Fruit fly (Drosophila melanogaster) whole organism, pupa: ENCODE measurements around the gene Pph13.

Experiments
- CG10348 ChIP-seq: fragments of 200-800 bp; sonication (Bioruptor generic); IDR thresholded peaks from 2 replicates; pipeline ENCODE4 v1.3.6; 2022; ENCODE audit warnings: missing biosample characterization, missing genetic modification characterization
- CG13204 ChIP-seq: fragments of 200-800 bp; sonication (Bioruptor generic); optimal IDR thresholded peaks from 2 replicates; lab custom pipeline; 2018; ENCODE audit warnings: missing biosample characterization, mild to moderate bottlenecking, missing genetic modification characterization, moderate library complexity
- CG15710 ChIP-seq: fragments of 200-800 bp; sonication (Bioruptor generic); optimal IDR thresholded peaks from 2 replicates; lab custom pipeline; 2018; ENCODE audit warnings: missing biosample characterization, mild to moderate bottlenecking, missing genetic modification characterization, moderate library complexity
- CG17806 ChIP-seq: fragments of 200-800 bp; sonication (Bioruptor generic); optimal IDR thresholded peaks from 2 replicates; lab custom pipeline; 2018; ENCODE audit warnings: missing biosample characterization, mild to moderate bottlenecking, missing genetic modification characterization, moderate library complexity
- CG8301 ChIP-seq: fragments of 200-800 bp; sonication (Bioruptor generic); optimal IDR thresholded peaks from 2 replicates; lab custom pipeline; 2018; ENCODE audit warnings: missing biosample characterization, mild to moderate bottlenecking, missing genetic modification characterization
- gl ChIP-seq: fragments of 200-800 bp; sonication (Bioruptor generic); optimal IDR thresholded peaks from 2 replicates; lab custom pipeline; 2018; ENCODE audit warnings: missing biosample characterization, mild to moderate bottlenecking, missing genetic modification characterization

DNA sequence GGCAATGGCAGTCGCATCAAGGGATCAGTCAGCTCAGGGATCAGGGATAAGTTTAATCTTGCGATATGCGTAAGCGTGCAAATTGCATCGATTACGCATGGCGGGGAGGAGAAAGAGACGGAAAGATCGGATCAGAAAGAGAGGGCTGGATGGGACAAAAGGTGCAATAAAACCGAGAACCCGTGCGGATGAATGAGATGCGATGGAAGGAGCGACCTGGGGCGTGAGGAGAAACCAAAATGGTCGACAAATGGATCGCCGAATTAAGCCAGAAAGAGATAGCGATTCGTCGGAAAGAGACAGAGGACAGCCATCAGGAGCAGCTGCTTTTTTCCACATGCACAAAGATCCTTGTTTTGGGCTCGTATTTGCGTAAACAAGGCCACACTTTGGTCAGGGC lies 20.5 kb downstream of the Pph13 start:
- TF ChIP-seq gl (tag; lab: Kevin White, UChicago) (no peak), CG15710 (tag; lab: Kevin White, UChicago) (no peak), CG10348 (GFP tag; lab: Robert Waterston, UW) (no peak), CG17806 (tag; lab: Kevin White, UChicago) (no peak), CG8301 (tag; lab: Kevin White, UChicago) (no peak), CG13204 (GFP tag; lab: Kevin White, UChicago) (no peak)
